Worm (Caenorhabditis elegans) whole organism, L3 larva: Measurements from ENCODE around the gene sek-1.

Source experiments
- R02D3.7 ChIP-seq: fragments of 150-350 bp; optimal IDR thresholded peaks from 2 replicates; lab custom pipeline; 2014; ENCODE audit warnings: missing biosample characterization, missing genetic modification characterization
- ZK546.5 ChIP-seq: sonication (generic microtip); optimal IDR thresholded peaks from 2 replicates; lab custom pipeline; 2017; ENCODE audit warnings: missing biosample characterization, missing genetic modification characterization
- aly-2 ChIP-seq: fragments of 150-350 bp; optimal IDR thresholded peaks from 2 replicates; lab custom pipeline; 2014; ENCODE audit warnings: missing biosample characterization, missing genetic modification characterization
- ceh-16 ChIP-seq: sonication (generic microtip); optimal IDR thresholded peaks from 2 replicates; lab custom pipeline; 2017; ENCODE audit warnings: missing biosample characterization, missing genetic modification characterization
- ceh-28 ChIP-seq: fragments of 150-350 bp; optimal IDR thresholded peaks from 2 replicates; lab custom pipeline; 2014; ENCODE audit warnings: missing biosample characterization, missing genetic modification reagents, missing genetic modification characterization
- ceh-82 ChIP-seq: fragments of 150-350 bp; optimal IDR thresholded peaks from 2 replicates; lab custom pipeline; 2014; ENCODE audit warnings: missing biosample characterization, missing genetic modification characterization
- ceh-9 ChIP-seq: sonication (generic microtip); optimal IDR thresholded peaks from 2 replicates; lab custom pipeline; 2018; ENCODE audit warnings: missing biosample characterization, missing genetic modification characterization
- daf-12 ChIP-seq: fragments of 150-350 bp; optimal IDR thresholded peaks from 2 replicates; lab custom pipeline; 2014; ENCODE audit warnings: missing biosample characterization, missing genetic modification reagents, missing genetic modification characterization
- egl-27 ChIP-seq: sonication (generic microtip); optimal IDR thresholded peaks from 4 replicates; lab custom pipeline; 2017; ENCODE audit warnings: missing biosample characterization, missing genetic modification reagents, missing genetic modification characterization
- egl-5 ChIP-seq: fragments of 150-350 bp; optimal IDR thresholded peaks from 2 replicates; lab custom pipeline; 2017; ENCODE audit warnings: missing biosample characterization, missing genetic modification reagents, missing genetic modification characterization, inconsistent platforms
- elt-1 ChIP-seq: fragments of 150-350 bp; optimal IDR thresholded peaks from 2 replicates; lab custom pipeline; 2014; ENCODE audit warnings: missing biosample characterization, missing genetic modification characterization
- elt-2 ChIP-seq: sonication (generic microtip); optimal IDR thresholded peaks from 2 replicates; lab custom pipeline; 2016; ENCODE audit warnings: missing genetic modification reagents, mild to moderate bottlenecking, missing genetic modification characterization, missing compliant biosample characterization
- eor-1 ChIP-seq, 2 experiments: fragments of 150-350 bp; optimal IDR thresholded peaks; 2 replicates each; lab custom pipeline; 2014 to 2018; ENCODE audit warnings: missing biosample characterization in 2 of 2, missing genetic modification characterization in 2 of 2
- fkh-10 ChIP-seq: sonication (generic microtip); optimal IDR thresholded peaks from 2 replicates; lab custom pipeline; 2017; ENCODE audit warnings: missing biosample characterization, missing genetic modification reagents, missing genetic modification characterization
- fos-1 ChIP-seq: fragments of 150-350 bp; optimal IDR thresholded peaks from 2 replicates; lab custom pipeline; 2014; ENCODE audit warnings: missing biosample characterization, missing genetic modification characterization
- hmg-11 ChIP-seq: sonication (generic microtip); optimal IDR thresholded peaks from 2 replicates; lab custom pipeline; 2016; ENCODE audit warnings: missing genetic modification characterization, missing compliant biosample characterization
- jun-1 ChIP-seq: fragments of 150-350 bp; optimal IDR thresholded peaks from 2 replicates; lab custom pipeline; 2014; ENCODE audit warnings: missing biosample characterization, missing genetic modification reagents, missing genetic modification characterization
- lin-15B ChIP-seq: fragments of 150-350 bp; optimal IDR thresholded peaks from 2 replicates; lab custom pipeline; 2014; ENCODE audit warnings: missing biosample characterization, missing genetic modification characterization
- lin-39 ChIP-seq: fragments of 150-350 bp; optimal IDR thresholded peaks from 2 replicates; lab custom pipeline; 2018; ENCODE audit warnings: missing biosample characterization, missing genetic modification reagents, missing genetic modification characterization
- lsy-12 ChIP-seq: sonication (generic microtip); optimal IDR thresholded peaks from 2 replicates; lab custom pipeline; 2016; ENCODE audit warnings: mild to moderate bottlenecking, missing genetic modification characterization, missing compliant biosample characterization
- mdl-1 ChIP-seq: fragments of 150-350 bp; optimal IDR thresholded peaks from 2 replicates; lab custom pipeline; 2014; ENCODE audit warnings: missing biosample characterization, missing genetic modification characterization
- mml-1 ChIP-seq: fragments of 150-350 bp; sonication (generic microtip); optimal IDR thresholded peaks from 3 replicates; lab custom pipeline; 2014; ENCODE audit warnings: missing biosample characterization, missing genetic modification characterization
- nfya-1 ChIP-seq: sonication (generic microtip); optimal IDR thresholded peaks from 2 replicates; lab custom pipeline; 2017; ENCODE audit warnings: missing genetic modification characterization, mild to moderate bottlenecking, missing compliant biosample characterization, antibody characterized with exemption, moderate library complexity; ENCODE audit not compliant: insufficient read depth
- nhr-12 ChIP-seq: fragments of 150-350 bp; optimal IDR thresholded peaks from 2 replicates; lab custom pipeline; 2014; ENCODE audit warnings: missing biosample characterization, missing genetic modification characterization
- nhr-23 ChIP-seq: fragments of 150-350 bp; optimal IDR thresholded peaks from 2 replicates; lab custom pipeline; 2014; ENCODE audit warnings: missing biosample characterization, missing genetic modification reagents, missing genetic modification characterization
- nhr-237 ChIP-seq: fragments of 150-350 bp; optimal IDR thresholded peaks from 2 replicates; lab custom pipeline; 2014; ENCODE audit warnings: missing biosample characterization, missing genetic modification characterization
- nhr-25 ChIP-seq: sonication (generic microtip); optimal IDR thresholded peaks from 2 replicates; lab custom pipeline; 2017; ENCODE audit warnings: missing biosample characterization, missing genetic modification characterization
- nhr-28 ChIP-seq: fragments of 150-350 bp; optimal IDR thresholded peaks from 2 replicates; lab custom pipeline; 2014; ENCODE audit warnings: missing biosample characterization, missing genetic modification characterization
- nhr-43 ChIP-seq: sonication (generic microtip); optimal IDR thresholded peaks from 2 replicates; lab custom pipeline; 2016; ENCODE audit warnings: mild to moderate bottlenecking, missing genetic modification characterization, missing compliant biosample characterization; ENCODE audit not compliant: poor library complexity, severe bottlenecking
- nhr-67 ChIP-seq: fragments of 150-350 bp; optimal IDR thresholded peaks from 2 replicates; lab custom pipeline; 2014; ENCODE audit warnings: missing biosample characterization, missing genetic modification characterization
- nhr-76 ChIP-seq: fragments of 150-350 bp; sonication (generic microtip); optimal IDR thresholded peaks from 5 replicates; lab custom pipeline; 2014; ENCODE audit warnings: missing biosample characterization, missing genetic modification characterization
- nhr-77 ChIP-seq: fragments of 150-350 bp; optimal IDR thresholded peaks from 2 replicates; lab custom pipeline; 2014; ENCODE audit warnings: missing biosample characterization, missing genetic modification characterization
- pha-4 ChIP-seq: fragments of 150-350 bp; optimal IDR thresholded peaks from 2 replicates; lab custom pipeline; 2014; ENCODE audit warnings: missing biosample characterization, missing genetic modification reagents, missing genetic modification characterization
- pqm-1 ChIP-seq: fragments of 150-350 bp; optimal IDR thresholded peaks from 2 replicates; lab custom pipeline; 2017; ENCODE audit warnings: missing biosample characterization, missing genetic modification characterization, inconsistent platforms
- sea-2 ChIP-seq: fragments of 150-350 bp; sonication (generic microtip); optimal IDR thresholded peaks from 4 replicates; lab custom pipeline; 2014; ENCODE audit warnings: missing biosample characterization, missing genetic modification reagents, missing genetic modification characterization
- snpc-4 ChIP-seq: fragments of 150-350 bp; optimal IDR thresholded peaks from 2 replicates; lab custom pipeline; 2014; ENCODE audit warnings: missing biosample characterization, missing genetic modification characterization
- tbx-2 ChIP-seq: sonication (generic microtip); optimal IDR thresholded peaks from 2 replicates; lab custom pipeline; 2016; ENCODE audit warnings: mild to moderate bottlenecking, missing genetic modification characterization, missing compliant biosample characterization
- unc-39 ChIP-seq: sonication (generic microtip); optimal IDR thresholded peaks from 4 replicates; lab custom pipeline; 2017; ENCODE audit warnings: missing biosample characterization, missing genetic modification characterization
- unc-62 ChIP-seq: fragments of 150-350 bp; sonication (generic microtip); optimal IDR thresholded peaks from 4 replicates; lab custom pipeline; 2014; ENCODE audit warnings: missing biosample characterization, missing genetic modification reagents, missing genetic modification characterization
- zag-1 ChIP-seq: fragments of 150-350 bp; optimal IDR thresholded peaks from 2 replicates; lab custom pipeline; 2014; ENCODE audit warnings: missing biosample characterization, missing genetic modification characterization
- ztf-11 ChIP-seq: fragments of 150-350 bp; optimal IDR thresholded peaks from 2 replicates; lab custom pipeline; 2014; ENCODE audit warnings: missing biosample characterization, missing genetic modification characterization
- ztf-4 ChIP-seq: fragments of 150-350 bp; optimal IDR thresholded peaks from 2 replicates; lab custom pipeline; 2014; ENCODE audit warnings: missing biosample characterization, missing genetic modification characterization

Gene sek-1

ce11 chrX:7810991-7811390 lies 5.5 kb upstream of the sek-1 start:
- TF ChIP-seq R02D3.7 (no peak), nfya-1 (tag; lab: Kevin White, UChicago) (peak; percentile 9)
- TF ChIP-seq, all 47 proteins: peak for 1

- peak; percentile 71 for TF ChIP-seq pha-4 (tag; lab: Kevin White, UChicago)
- TF ChIP-seq elt-2 (tag; lab: Kevin White, UChicago): peak; percentile 88
- no peak for TF ChIP-seq nhr-43 (tag; lab: Kevin White, UChicago)
- TF ChIP-seq nhr-77: no peak
- peak; percentile 86 for TF ChIP-seq pqm-1 (tag; lab: Kevin White, UChicago)
- TF ChIP-seq lin-15B (tag; lab: Kevin White, UChicago): no peak
- no peak for TF ChIP-seq ceh-82
- peak; percentile 67 for TF ChIP-seq nhr-23 (tag; lab: Kevin White, UChicago)
- TF ChIP-seq hmg-11 (tag; lab: Kevin White, UChicago): no peak
- TF ChIP-seq egl-5 (tag; lab: Kevin White, UChicago): no peak
- peak; percentile 34 for TF ChIP-seq jun-1 (tag; lab: Kevin White, UChicago)
- peak; percentile 21 for TF ChIP-seq nfya-1 (tag; lab: Kevin White, UChicago)
- no peak for TF ChIP-seq nhr-237
- peak; percentile 62 for TF ChIP-seq nhr-25 (tag; lab: Kevin White, UChicago)
- TF ChIP-seq R02D3.7: no peak
- peak; percentile 77 for TF ChIP-seq ceh-28 (tag; lab: Kevin White, UChicago)
- TF ChIP-seq lsy-12 (tag; lab: Kevin White, UChicago): no peak
- no peak for TF ChIP-seq zag-1 (tag; lab: Kevin White, UChicago)
Measured at ce11 chrX:7814747-7815146, 1.8 kb upstream of the sek-1 start.

ce11 chrX:7815230-7815629 lies 1.3 kb upstream of the sek-1 start:
- TF ChIP-seq hmg-11 (tag; lab: Kevin White, UChicago) (no peak), nhr-237 (no peak), snpc-4 (no peak), elt-1 (tag; lab: Kevin White, UChicago) (no peak), fos-1 (no peak)

- TF ChIP-seq egl-27: no peak
- no peak for TF ChIP-seq ztf-4 (tag; lab: Kevin White, UChicago)
- TF ChIP-seq nhr-12 (tag; lab: Kevin White, UChicago): no peak
- TF ChIP-seq ceh-9 (tag; lab: Kevin White, UChicago): no peak
- no peak for TF ChIP-seq nfya-1 (tag; lab: Kevin White, UChicago)
- no peak for TF ChIP-seq nhr-43 (tag; lab: Kevin White, UChicago)
- no peak for TF ChIP-seq nhr-28 (tag; lab: Kevin White, UChicago)
- TF ChIP-seq nhr-76: no peak
- no peak for TF ChIP-seq lsy-12 (tag; lab: Kevin White, UChicago)
- no peak for TF ChIP-seq fkh-10
- TF ChIP-seq unc-62: no peak
- no peak for TF ChIP-seq ztf-11 (tag; lab: Kevin White, UChicago)
- no peak for TF ChIP-seq nhr-67 (tag; lab: Kevin White, UChicago)
Measured at ce11 chrX:7817555-7817954, 1.0 kb downstream of the sek-1 start.

- TF ChIP-seq tbx-2 (peak; percentile 76), unc-39 (no peak), daf-12 (tag; lab: Kevin White, UChicago) (no peak), aly-2 (tag; lab: Kevin White, UChicago) (no peak), eor-1 (tag; optimal IDR thresholded peaks at IDR 0.05; lab: Kevin White, UChicago) (peak in 1 of 2 experiments; percentile 18), nhr-43 (tag; lab: Kevin White, UChicago) (peak; percentile 61), unc-62 (peak; percentile 75), pha-4 (tag; lab: Kevin White, UChicago) (peak; percentile 99), mml-1 (tag; lab: Kevin White, UChicago) (no peak), nhr-28 (tag; lab: Kevin White, UChicago) (no peak), ZK546.5 (peak; percentile 12), nhr-25 (tag; lab: Kevin White, UChicago) (peak; percentile 93), R02D3.7 (peak; percentile 79), lin-39 (tag; lab: Kevin White, UChicago) (peak; percentile 98), mdl-1 (peak; percentile 95), nhr-67 (tag; lab: Kevin White, UChicago) (no peak), hmg-11 (tag; lab: Kevin White, UChicago) (peak; percentile 83), ceh-16 (peak; percentile 49), zag-1 (tag; lab: Kevin White, UChicago) (peak; percentile 43), fos-1 (peak; percentile 35), ceh-9 (tag; lab: Kevin White, UChicago) (peak; percentile 29), nhr-76 (no peak), sea-2 (GFP tag; lab: Kevin White, UChicago) (no peak), ceh-28 (tag; lab: Kevin White, UChicago) (peak; percentile 98), ceh-82 (peak; percentile 29), elt-2 (tag; lab: Kevin White, UChicago) (peak; percentile 86), egl-27 (peak; percentile 77), lsy-12 (tag; lab: Kevin White, UChicago) (peak; percentile 92), ztf-11 (tag; lab: Kevin White, UChicago) (no peak)
Measured at ce11 chrX:7823108-7823704, 6.7 kb downstream of the sek-1 start, which contains the start of gene eef-1A.2. TSS of gene eef-1A.2 (plus strand) at chrX:7823654.
